Worm (Caenorhabditis elegans) whole organism, young adult: ENCODE measurements around the gene dot-1.3.

ENCODE experiments used
- dox-1 ChIP-seq: fragments of 200-800 bp; sonication (Bioruptor generic); IDR thresholded peaks from 2 replicates; pipeline ENCODE4 v1.3.6; 2022; ENCODE audit warnings: missing genetic modification reagents, missing genetic modification characterization, missing compliant biosample characterization
- pha-4 ChIP-seq: fragments of 150-350 bp; sonication (generic microtip); optimal IDR thresholded peaks from 2 replicates; lab custom pipeline; 2014; ENCODE audit warnings: missing biosample characterization, missing genetic modification reagents, missing genetic modification characterization
- snpc-4 ChIP-seq, 5 experiments: fragments of 150-350 bp in 1 of 5; sonication (generic microtip) in 4 of 5; optimal IDR thresholded peaks; 2 replicates each; lab custom pipeline; 2014 to 2018; ENCODE audit warnings: missing genetic modification characterization in 5 of 5, missing biosample characterization in 3 of 5, antibody characterized with exemption in 2 of 5, mild to moderate bottlenecking in 2 of 5, missing compliant biosample characterization in 2 of 5, missing genotype in 2 of 5, moderate library complexity in 2 of 5, missing genetic modification reagents in 1 of 5
- unc-62 ChIP-seq: fragments of 150-350 bp; optimal IDR thresholded peaks from 2 replicates; lab custom pipeline; 2014; ENCODE audit warnings: missing biosample characterization, missing genetic modification reagents, missing genetic modification characterization

- TF ChIP-seq unc-62 (GFP tag; lab: Kevin White, UChicago) (no peak), pha-4 (no peak), snpc-4 (GFP tag; optimal IDR thresholded peaks at IDR 0.05; lab: Kevin White, UChicago) (peak; percentile 56), snpc-4 (tag; optimal IDR thresholded peaks at IDR 0.05; lab: Kevin White, UChicago) (no peak), dox-1 (GFP tag; lab: Robert Waterston, UW) (no peak; the same call in 1 of the 2 replicates)
Measured at ce11 chrX:12337846-12338490, 35.3 kb upstream of the dot-1.3 start, which contains the start of gene srd-44.
